Fruit fly (Drosophila melanogaster) whole organism, embryonic: Measurements from ENCODE around the gene CG32161.

ENCODE experiments used
- C15 ChIP-seq: fragments of 200-800 bp; sonication (Bioruptor generic); IDR thresholded peaks from 3 replicates; pipeline ENCODE4 v1.3.6; 2022; ENCODE audit warnings: missing biosample characterization, missing genetic modification characterization
- CG11695 ChIP-seq: fragments of 200-800 bp; sonication (Bioruptor generic); IDR thresholded peaks from 3 replicates; pipeline ENCODE4 v1.3.6; 2022; ENCODE audit warnings: missing biosample characterization, missing genetic modification characterization
- CG12071 ChIP-seq: fragments of 200-800 bp; sonication (Bioruptor generic); optimal IDR thresholded peaks from 3 replicates; lab custom pipeline; 2018; ENCODE audit warnings: missing biosample characterization, mild to moderate bottlenecking, missing genetic modification characterization
- CG12769 ChIP-seq: fragments of 200-800 bp; sonication (Bioruptor generic); optimal IDR thresholded peaks from 2 replicates; lab custom pipeline; 2019; ENCODE audit warnings: missing biosample characterization, mild to moderate bottlenecking, missing genetic modification characterization, moderate library complexity
- CG13287 ChIP-seq: fragments of 200-800 bp; sonication (Bioruptor generic); IDR thresholded peaks from 2 replicates; pipeline ENCODE4 v1.3.6; 2022; ENCODE audit warnings: missing biosample characterization, missing genetic modification characterization; ENCODE audit not compliant: partially characterized antibody
- CG15011 ChIP-seq: fragments of 200-800 bp; sonication (Bioruptor generic); optimal IDR thresholded peaks from 3 replicates; lab custom pipeline; 2018; ENCODE audit warnings: missing biosample characterization, mild to moderate bottlenecking, missing genetic modification characterization
- CG15514 ChIP-seq: fragments of 200-800 bp; sonication (Bioruptor generic); optimal IDR thresholded peaks from 3 replicates; lab custom pipeline; 2017; ENCODE audit warnings: missing biosample characterization, missing genetic modification characterization, mild to moderate bottlenecking, moderate library complexity, missing genetic modification reagents
- CG15696 ChIP-seq: fragments of 200-800 bp; sonication (Bioruptor generic); optimal IDR thresholded peaks from 2 replicates; lab custom pipeline; 2019; ENCODE audit warnings: missing biosample characterization, mild to moderate bottlenecking, missing genetic modification characterization, moderate library complexity
- CG34422 ChIP-seq: fragments of 200-800 bp; sonication (Bioruptor generic); IDR thresholded peaks from 3 replicates; pipeline ENCODE4 v1.3.6; 2022; ENCODE audit warnings: missing biosample characterization, missing genetic modification characterization
- CG6254 ChIP-seq: fragments of 200-800 bp; sonication (Bioruptor generic); optimal IDR thresholded peaks from 3 replicates; lab custom pipeline; 2017; ENCODE audit warnings: mild to moderate bottlenecking, missing biosample characterization, missing genetic modification reagents, missing genetic modification characterization
- CG6791 ChIP-seq: fragments of 200-800 bp; sonication (Bioruptor generic); IDR thresholded peaks from 3 replicates; pipeline ENCODE4 v1.3.6; 2022; ENCODE audit warnings: missing biosample characterization, missing genetic modification characterization; ENCODE audit not compliant: partially characterized antibody
- CG6854 ChIP-seq: fragments of 200-800 bp; sonication (Bioruptor generic); optimal IDR thresholded peaks from 3 replicates; lab custom pipeline; 2017; ENCODE audit warnings: missing biosample characterization, mild to moderate bottlenecking, missing genetic modification characterization
- CG7987 ChIP-seq: fragments of 200-800 bp; sonication (Bioruptor generic); optimal IDR thresholded peaks from 2 replicates; lab custom pipeline; 2018; ENCODE audit warnings: missing biosample characterization, mild to moderate bottlenecking, missing genetic modification characterization, moderate library complexity
- CG8290 ChIP-seq, 3 experiments: fragments of 200-800 bp; sonication (Bioruptor generic); optimal IDR thresholded peaks; 2 replicates each; lab custom pipeline; 2016 to 2019; ENCODE audit warnings: missing biosample characterization in 3 of 3, missing genetic modification characterization in 3 of 3, mild to moderate bottlenecking in 2 of 3, moderate library complexity in 1 of 3
- E2f2 ChIP-seq: fragments of 200-800 bp; sonication (Bioruptor generic); IDR thresholded peaks from 2 replicates; pipeline ENCODE4 v1.3.6; 2022; ENCODE audit warnings: missing biosample characterization, missing genetic modification characterization
- HmgZ ChIP-seq: fragments of 200-800 bp; sonication (Bioruptor generic); optimal IDR thresholded peaks from 2 replicates; lab custom pipeline; 2018; ENCODE audit warnings: missing biosample characterization, mild to moderate bottlenecking, missing genetic modification characterization
- Hr39 ChIP-seq: fragments of >200 bp; optimal IDR thresholded peaks from 2 replicates; lab custom pipeline; 2017
- Jarid2 ChIP-seq: fragments of 200-800 bp; sonication (Bioruptor generic); optimal IDR thresholded peaks from 3 replicates; lab custom pipeline; 2017; ENCODE audit warnings: mild to moderate bottlenecking, missing biosample characterization, missing genetic modification reagents, missing genetic modification characterization
- Med ChIP-seq: fragments of 200-800 bp; sonication (Bioruptor generic); peaks from one replicate; lab custom pipeline; 2016; ENCODE audit warnings: missing biosample characterization, missing genetic modification characterization, mild to moderate bottlenecking, inconsistent platforms, moderate library complexity
- NK7.1 ChIP-seq: fragments of 200-800 bp; sonication (Bioruptor generic); optimal IDR thresholded peaks from 3 replicates; lab custom pipeline; 2016; ENCODE audit warnings: missing biosample characterization, missing genetic modification characterization
- Rfx ChIP-seq: fragments of 200-800 bp; sonication (Bioruptor generic); IDR thresholded peaks from 2 replicates; pipeline ENCODE4 v1.3.6; 2022; ENCODE audit warnings: missing biosample characterization, missing genetic modification characterization
- amos ChIP-seq: fragments of 200-800 bp; sonication (Bioruptor generic); IDR thresholded peaks from 2 replicates; pipeline ENCODE4 v1.3.6; 2022; ENCODE audit warnings: missing biosample characterization, missing genetic modification characterization; ENCODE audit not compliant: partially characterized antibody
- chif ChIP-seq, 2 experiments: fragments of 200-800 bp; sonication (Bioruptor generic); optimal IDR thresholded peaks; 3 replicates each; lab custom pipeline; 2016; ENCODE audit warnings: missing biosample characterization in 2 of 2, missing genetic modification characterization in 2 of 2
- crp ChIP-seq, 2 experiments: fragments of 200-800 bp; sonication (Bioruptor generic); optimal IDR thresholded peaks; 2 replicates in 1 of 2; 3 replicates in 1 of 2; lab custom pipeline; 2017; ENCODE audit warnings: missing biosample characterization in 2 of 2, missing genetic modification characterization in 2 of 2, mild to moderate bottlenecking in 1 of 2, moderate library complexity in 1 of 2
- dati ChIP-seq: fragments of 200-800 bp; sonication (Bioruptor generic); IDR thresholded peaks from 2 replicates; pipeline ENCODE4 v1.3.6; 2022; ENCODE audit warnings: missing biosample characterization, missing genetic modification characterization
- dysf ChIP-seq: fragments of 200-800 bp; sonication (Bioruptor generic); IDR thresholded peaks from 3 replicates; pipeline ENCODE4 v1.3.6; 2022; ENCODE audit warnings: missing biosample characterization, missing genetic modification characterization
- exex ChIP-seq: fragments of 200-800 bp; sonication (Bioruptor generic); optimal IDR thresholded peaks from 4 replicates; lab custom pipeline; 2018; ENCODE audit warnings: missing biosample characterization, mild to moderate bottlenecking, missing genetic modification characterization, moderate library complexity
- gce ChIP-seq: fragments of 200-800 bp; sonication (Bioruptor generic); IDR thresholded peaks from 3 replicates; pipeline ENCODE4 v1.3.6; 2022; ENCODE audit warnings: missing biosample characterization, missing genetic modification characterization
- gfzf ChIP-seq: fragments of 200-800 bp; sonication (Bioruptor generic); optimal IDR thresholded peaks from 2 replicates; lab custom pipeline; 2016; ENCODE audit warnings: missing biosample characterization, mild to moderate bottlenecking, missing genetic modification characterization, moderate library complexity
- nau ChIP-seq: fragments of 200-800 bp; sonication (Bioruptor generic); optimal IDR thresholded peaks from 3 replicates; lab custom pipeline; 2017; ENCODE audit warnings: missing biosample characterization, mild to moderate bottlenecking, missing genetic modification characterization, missing genetic modification reagents
- odd ChIP-seq: fragments of 200-800 bp; sonication (Bioruptor generic); optimal IDR thresholded peaks from 2 replicates; lab custom pipeline; 2017; ENCODE audit warnings: missing biosample characterization, mild to moderate bottlenecking, missing genetic modification characterization
- pb ChIP-seq: fragments of 200-800 bp; sonication (Bioruptor generic); optimal IDR thresholded peaks from 3 replicates; lab custom pipeline; 2016; ENCODE audit warnings: missing biosample characterization, missing genetic modification characterization
- sna ChIP-seq: fragments of 200-800 bp; sonication (Bioruptor generic); IDR thresholded peaks from 2 replicates; pipeline ENCODE4 v1.3.6; 2022; ENCODE audit warnings: missing biosample characterization, missing genetic modification characterization; ENCODE audit not compliant: partially characterized antibody
- sr ChIP-seq: fragments of 200-800 bp; sonication (Bioruptor generic); IDR thresholded peaks from 3 replicates; pipeline ENCODE4 v1.3.6; 2022; ENCODE audit warnings: missing biosample characterization, missing genetic modification characterization
- stwl ChIP-seq: fragments of 200-800 bp; sonication (Bioruptor generic); optimal IDR thresholded peaks from 3 replicates; lab custom pipeline; 2018; ENCODE audit warnings: missing biosample characterization, mild to moderate bottlenecking, missing genetic modification characterization, moderate library complexity
- tap ChIP-seq: fragments of 200-800 bp; optimal IDR thresholded peaks from 3 replicates; lab custom pipeline; 2019; ENCODE audit warnings: missing biosample characterization, mild to moderate bottlenecking, missing genetic modification characterization, moderate library complexity
- zen2 ChIP-seq: fragments of 200-800 bp; sonication (Bioruptor generic); IDR thresholded peaks from 3 replicates; pipeline ENCODE4 v1.3.6; 2022; ENCODE audit warnings: missing biosample characterization, missing genetic modification characterization; ENCODE audit not compliant: partially characterized antibody

CG32161 gene

dm6 chr3L:16889545-16889944 is 43.5 kb downstream of the CG32161 start:
- no peak for TF ChIP-seq odd (GFP tag; lab: Kevin White, UChicago)
- peak; percentile 41 for TF ChIP-seq CG13287 (GFP tag; lab: Robert Waterston, UW)
- no peak for TF ChIP-seq CG6854 (GFP tag; lab: Kevin White, UChicago)
- 0 out of 3 replicates have a peak, but pooled peaks have one; percentile 37 for TF ChIP-seq gce (GFP tag; lab: Robert Waterston, UW)
- TF ChIP-seq chif (GFP tag; optimal IDR thresholded peaks at IDR 0.05; lab: Kevin White, UChicago) = no peak
- peak; percentile 95 for TF ChIP-seq stwl (tag; lab: Kevin White, UChicago)
- no peak for TF ChIP-seq tap
- TF ChIP-seq CG8290 (GFP tag; optimal IDR thresholded peaks at IDR 0.05; lab: Kevin White, UChicago) = no peak
- peak in 1 of 2 experiments; percentile 40 for TF ChIP-seq CG8290 (tag; optimal IDR thresholded peaks at IDR 0.05; lab: Kevin White, UChicago)
- no peak for TF ChIP-seq sna
- peak; percentile 64 for TF ChIP-seq Med (GFP tag; lab: Kevin White, UChicago)
- no peak for TF ChIP-seq NK7.1 (GFP tag; lab: Kevin White, UChicago)
- 0 out of 2 replicates have a peak, but pooled peaks have one; percentile 8 for TF ChIP-seq dati (GFP tag; lab: Robert Waterston, UW)
- peak; percentile 6 for TF ChIP-seq gfzf
- TF ChIP-seq amos (GFP tag; lab: Robert Waterston, UW) = 0 out of 2 replicates have a peak, but pooled peaks have one; percentile 9
- 0 out of 3 replicates have a peak, but pooled peaks have one; percentile 11 for TF ChIP-seq dysf (GFP tag; lab: Robert Waterston, UW)
- TF ChIP-seq Rfx (GFP tag; lab: Robert Waterston, UW) = peak; percentile 19; the same call in 1 of the 2 replicates
- peak; percentile 60; the same call in 2 of the 3 replicates for TF ChIP-seq CG6791 (GFP tag; lab: Robert Waterston, UW)
- TF ChIP-seq HmgZ = no peak
- TF ChIP-seq CG12071 (GFP tag; lab: Kevin White, UChicago) = peak; percentile 4
- TF ChIP-seq CG6254 (GFP tag; lab: Kevin White, UChicago) = no peak
- TF ChIP-seq CG11695 = 0 out of 3 replicates have a peak, but pooled peaks have one; percentile 13
- no peak for TF ChIP-seq Jarid2 (GFP tag; lab: Kevin White, UChicago)
- TF ChIP-seq CG7987 (GFP tag; lab: Kevin White, UChicago) = peak; percentile 5
- TF ChIP-seq nau (GFP tag; lab: Kevin White, UChicago) = peak; percentile 24
- TF ChIP-seq C15 (GFP tag; lab: Robert Waterston, UW) = no peak
- no peak for TF ChIP-seq Hr39 (lab: Kevin White, UChicago)
- TF ChIP-seq zen2 (GFP tag; lab: Robert Waterston, UW) = 0 out of 3 replicates have a peak, but pooled peaks have one; percentile 29
- peak; percentile 72; the same call in 2 of the 3 replicates for TF ChIP-seq sr (GFP tag; lab: Robert Waterston, UW)
- no peak for TF ChIP-seq crp (GFP tag; optimal IDR thresholded peaks at IDR 0.05; lab: Kevin White, UChicago)
- TF ChIP-seq CG12769 (tag; lab: Kevin White, UChicago) = peak; percentile 57
- TF ChIP-seq CG34422 = no peak
- no peak for TF ChIP-seq exex (tag; lab: Kevin White, UChicago)
- TF ChIP-seq E2f2 (GFP tag; lab: Robert Waterston, UW) = peak; percentile 7; the same call in 1 of the 2 replicates
- no peak for TF ChIP-seq CG15011 (GFP tag; lab: Kevin White, UChicago)
- peak; percentile 17 for TF ChIP-seq CG15514 (GFP tag; lab: Kevin White, UChicago)
- TF ChIP-seq CG15696 (tag; lab: Kevin White, UChicago) = no peak
- no peak for TF ChIP-seq pb (GFP tag; lab: Kevin White, UChicago)
